Worm (Caenorhabditis elegans): ENCODE results near the gene sam-4.

DNA sequence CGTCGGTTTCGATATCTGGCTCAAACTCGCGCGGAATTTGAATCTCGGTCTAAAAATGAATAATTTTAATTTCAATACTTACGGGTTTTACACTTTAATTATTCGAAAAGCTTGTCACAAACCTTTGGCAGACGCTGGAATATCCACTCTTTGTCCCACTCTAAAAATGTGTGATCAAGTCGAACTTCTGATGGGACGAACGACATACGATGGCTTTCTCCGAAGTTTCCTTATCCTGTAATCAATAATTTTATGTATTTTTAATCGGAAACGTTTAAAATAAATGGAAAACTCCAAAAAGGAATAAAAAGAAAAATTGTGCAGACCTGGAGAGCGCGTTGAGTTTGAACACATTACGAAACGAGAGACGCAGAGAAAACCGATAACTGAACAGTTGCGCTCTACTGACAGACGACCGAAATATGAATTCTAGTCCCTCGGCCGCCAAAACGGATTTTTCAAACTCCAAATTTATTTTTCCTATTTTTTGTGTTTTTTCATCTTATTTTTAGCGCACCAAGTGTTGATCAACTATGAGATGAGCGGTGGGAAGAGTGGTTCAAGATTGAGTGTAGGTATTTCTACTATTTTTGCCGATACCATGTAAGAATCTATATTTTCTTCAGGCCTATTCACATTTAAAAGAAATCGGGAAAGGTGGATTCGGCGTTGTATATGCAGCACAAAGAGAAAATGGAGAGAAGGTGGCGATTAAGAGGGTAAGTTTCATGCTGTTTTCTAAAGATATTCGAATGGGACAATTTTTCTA is at the start of gene sam-4, which contains the start of the genes F59E12.17 and zyg-1:
- TF ChIP-seq jun-1 (tag; optimal IDR thresholded peaks at IDR 0.05): no peak
- no peak for TF ChIP-seq ceh-82 (tag; optimal IDR thresholded peaks at IDR 0.05)
- TF ChIP-seq ama-1 (optimal IDR thresholded peaks at IDR 0.05): no peak
- TF ChIP-seq unc-62 (GFP tag; optimal IDR thresholded peaks at IDR 0.05): no peak
- TF ChIP-seq ztf-11 (tag; optimal IDR thresholded peaks at IDR 0.05): no peak
- no peak for TF ChIP-seq nhr-76 (tag; optimal IDR thresholded peaks at IDR 0.05)
- TF ChIP-seq pha-4 (tag; optimal IDR thresholded peaks at IDR 0.05): peak; percentile 87
- no peak for TF ChIP-seq elt-3 (tag; optimal IDR thresholded peaks at IDR 0.05)
- TF ChIP-seq ztf-4 (tag; optimal IDR thresholded peaks at IDR 0.05): no peak
- TF ChIP-seq zag-1 (tag; optimal IDR thresholded peaks at IDR 0.05): no peak
- no peak for TF ChIP-seq snpc-4 (tag; optimal IDR thresholded peaks at IDR 0.05)
- TF ChIP-seq skn-1 (tag; optimal IDR thresholded peaks at IDR 0.05): no peak
- no peak for TF ChIP-seq tbx-2 (tag; optimal IDR thresholded peaks at IDR 0.05)

All from whole organism, L3 larva.